Worm (Caenorhabditis elegans): Measurements from ENCODE around the gene R31.2.

R31.2 gene

DNA sequence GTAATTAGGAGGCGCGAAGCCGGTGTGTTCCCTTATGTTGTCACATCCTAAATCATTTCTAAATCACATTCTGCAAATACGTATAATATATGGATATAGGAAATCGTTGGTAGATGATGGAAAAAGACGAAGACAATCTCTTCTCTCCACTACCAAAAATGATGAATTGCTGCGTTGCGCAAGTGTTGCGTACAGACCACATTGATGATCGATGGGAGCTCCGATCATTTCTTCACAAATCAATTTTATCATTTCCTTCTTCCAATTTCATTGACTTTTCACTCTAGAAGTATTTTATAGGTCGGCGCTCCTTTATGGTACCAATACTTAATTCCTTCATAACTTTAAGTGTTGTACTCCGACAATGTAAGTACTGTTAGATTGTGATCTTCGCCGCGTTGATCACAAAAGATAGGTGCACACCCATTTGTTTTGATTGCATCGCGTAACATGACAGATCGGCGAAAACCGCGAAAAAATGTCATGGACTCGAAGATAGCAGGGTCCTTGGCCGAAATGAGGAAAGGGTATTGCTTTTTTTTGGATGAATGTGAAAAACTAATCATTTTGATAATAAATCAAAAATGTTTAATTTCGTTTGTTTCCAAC is 32.2 kb downstream of the R31.2 start:
- no peak for TF ChIP-seq mel-28 (tag; optimal IDR thresholded peaks at IDR 0.05; ENCODE audit: borderline replicate concordance)
- no peak for TF ChIP-seq zfh-2 (GFP tag; conservative IDR thresholded peaks at IDR 0.05)
- no peak for TF ChIP-seq snpc-4 (GFP tag; optimal IDR thresholded peaks at IDR 0.05)
- no peak for TF ChIP-seq snpc-4 (tag; optimal IDR thresholded peaks at IDR 0.05)
- TF ChIP-seq nhr-90 (tag; optimal IDR thresholded peaks at IDR 0.05): no peak
- TF ChIP-seq ceh-91 (GFP tag; IDR thresholded peaks at IDR 0.05): no peak
- no peak for TF ChIP-seq Y53G8AR.9 (GFP tag; conservative IDR thresholded peaks at IDR 0.05)
- no peak for TF ChIP-seq dpff-1 (tag; optimal IDR thresholded peaks at IDR 0.05)

DNA sequence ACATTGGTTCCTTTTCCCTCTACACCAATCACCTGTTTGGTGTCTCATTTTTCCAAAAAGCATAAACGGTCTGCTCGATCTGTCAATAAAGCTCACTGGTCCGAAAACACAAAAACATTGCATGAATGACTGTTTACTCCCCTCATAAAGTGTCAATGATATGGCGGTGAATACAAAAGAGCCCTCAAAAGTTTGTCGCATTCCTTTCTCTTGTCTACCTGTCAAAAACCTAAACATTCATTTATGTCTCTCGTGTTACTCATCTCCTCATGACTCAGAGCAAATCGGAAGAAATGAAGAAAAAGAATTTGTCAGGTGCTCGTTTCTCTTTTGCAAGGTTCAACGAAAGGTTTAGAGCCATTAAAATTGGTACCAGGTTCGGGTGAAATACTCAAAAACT is 33.9 kb downstream of the R31.2 start:
- no peak for TF ChIP-seq F49E8.2 (tag; optimal IDR thresholded peaks at IDR 0.05; ENCODE audit: insufficient read depth)
- no peak for TF ChIP-seq ccch-3 (GFP tag; optimal IDR thresholded peaks at IDR 0.05)
- no peak for TF ChIP-seq ztf-22 (GFP tag; optimal IDR thresholded peaks at IDR 0.05)

ce11 chrV:11952854-11953447 is 35.6 kb downstream of the R31.2 start:
- TF ChIP-seq atf-7 (tag; optimal IDR thresholded peaks at IDR 0.05): no peak
- no peak for TF ChIP-seq lag-1 (GFP tag; IDR thresholded peaks at IDR 0.05)
- no peak for TF ChIP-seq let-526 (GFP tag; IDR thresholded peaks at IDR 0.05)
- no peak for TF ChIP-seq ztf-28 (GFP tag; IDR thresholded peaks at IDR 0.05)
- TF ChIP-seq zfh-2 (GFP tag; conservative IDR thresholded peaks at IDR 0.05): no peak
- no peak for TF ChIP-seq ceh-91 (GFP tag; IDR thresholded peaks at IDR 0.05)
- TF ChIP-seq dpff-1 (tag; optimal IDR thresholded peaks at IDR 0.05): no peak
- no peak for TF ChIP-seq hmg-20 (GFP tag; IDR thresholded peaks at IDR 0.05)
- TF ChIP-seq T26A5.8 (tag; optimal IDR thresholded peaks at IDR 0.05): no peak
- TF ChIP-seq aptf-2 (GFP tag; conservative IDR thresholded peaks at IDR 0.05): no peak

ce11 chrV:11953621-11954020 is 36.2 kb downstream of the R31.2 start:
- TF ChIP-seq nhr-90 (tag; optimal IDR thresholded peaks at IDR 0.05): no peak
- TF ChIP-seq Y53F4B.3 (GFP tag; IDR thresholded peaks at IDR 0.05): no peak
- no peak for TF ChIP-seq K12H6.12 (tag; optimal IDR thresholded peaks at IDR 0.05)
- no peak for TF ChIP-seq hmg-1.2 (GFP tag; IDR thresholded peaks at IDR 0.05)

ce11 chrV:11955617-11956016 is 38.2 kb downstream of the R31.2 start:
- TF ChIP-seq F39B2.1 (GFP tag; IDR thresholded peaks at IDR 0.05) (no peak), Y79H2A.3 (GFP tag; conservative IDR thresholded peaks at IDR 0.05) (no peak), attf-3 (GFP tag; conservative IDR thresholded peaks at IDR 0.05) (no peak), F57A8.1 (GFP tag; optimal IDR thresholded peaks at IDR 0.05) (no peak), mcd-1 (GFP tag; IDR thresholded peaks at IDR 0.05) (no peak), hrde-1 (tag; optimal IDR thresholded peaks at IDR 0.05; ENCODE audit: borderline replicate concordance) (no peak), snpc-3.4 (tag; optimal IDR thresholded peaks at IDR 0.05) (no peak), K12H6.12 (tag; optimal IDR thresholded peaks at IDR 0.05) (no peak), gei-17 (GFP tag; optimal IDR thresholded peaks at IDR 0.05) (no peak), hlh-12 (tag; optimal IDR thresholded peaks at IDR 0.05) (no peak), hmg-20 (GFP tag; IDR thresholded peaks at IDR 0.05) (no peak), lin-26 (GFP tag; IDR thresholded peaks at IDR 0.05) (no peak), cebp-2 (GFP tag; IDR thresholded peaks at IDR 0.05) (no peak), nhr-80 (tag; optimal IDR thresholded peaks at IDR 0.05) (no peak), ceh-27 (GFP tag; optimal IDR thresholded peaks at IDR 0.05) (no peak), let-607 (tag; optimal IDR thresholded peaks at IDR 0.05) (no peak)

Data from whole organism, young adult.